Worm (Caenorhabditis elegans) whole organism, early embryonic: ENCODE measurements around the gene zip-7.

Experiments used
- F13C5.2 ChIP-seq: sonication (generic microtip); optimal IDR thresholded peaks from 2 replicates; lab custom pipeline; 2017; ENCODE audit warnings: mild to moderate bottlenecking, missing genetic modification characterization, inconsistent platforms, missing compliant biosample characterization
- aly-1 ChIP-seq: sonication (generic microtip); optimal IDR thresholded peaks from 2 replicates; lab custom pipeline; 2016; ENCODE audit warnings: missing genetic modification characterization, missing compliant biosample characterization
- ama-1 ChIP-seq: fragments of 150-350 bp; optimal IDR thresholded peaks from 2 replicates; lab custom pipeline; 2014
- ceh-36 ChIP-seq: sonication (generic microtip); optimal IDR thresholded peaks from 2 replicates; lab custom pipeline; 2016; ENCODE audit warnings: missing genetic modification characterization, inconsistent platforms, missing compliant biosample characterization
- ets-7 ChIP-seq: sonication (generic microtip); optimal IDR thresholded peaks from 2 replicates; lab custom pipeline; 2016; ENCODE audit warnings: missing genotype, missing genetic modification characterization, missing compliant biosample characterization
- flt-1 ChIP-seq: fragments of 200-800 bp; sonication (Bioruptor generic); IDR thresholded peaks from 2 replicates; pipeline ENCODE4 v1.3.6; 2022; ENCODE audit warnings: missing genetic modification characterization, missing compliant biosample characterization
- hmg-4 ChIP-seq: fragments of 200-800 bp; sonication (Bioruptor generic); optimal IDR thresholded peaks from 2 replicates; lab custom pipeline; 2018; ENCODE audit warnings: mild to moderate bottlenecking, missing genetic modification characterization, missing compliant biosample characterization
- hnd-1 ChIP-seq: sonication (generic microtip); optimal IDR thresholded peaks from 2 replicates; lab custom pipeline; 2016; ENCODE audit warnings: missing genetic modification characterization, missing compliant biosample characterization
- pes-1 ChIP-seq: fragments of 200-800 bp; sonication (Bioruptor generic); IDR thresholded peaks from 2 replicates; pipeline ENCODE4 v1.3.6; 2022; ENCODE audit warnings: missing genetic modification reagents, missing genetic modification characterization, missing compliant biosample characterization
- scrt-1 ChIP-seq: fragments of 200-800 bp; sonication (Bioruptor generic); IDR thresholded peaks from 2 replicates; pipeline ENCODE4 v1.3.6; 2022; ENCODE audit warnings: missing genetic modification characterization, missing compliant biosample characterization
- sea-1 ChIP-seq: fragments of 200-800 bp; sonication (Bioruptor generic); conservative IDR thresholded peaks from 2 replicates; pipeline ENCODE4 v1.3.6; 2022; ENCODE audit warnings: missing genetic modification characterization, missing compliant biosample characterization
- tbx-11 ChIP-seq: fragments of 200-800 bp; sonication (Bioruptor generic); IDR thresholded peaks from 2 replicates; pipeline ENCODE4 v1.3.6; 2022; ENCODE audit warnings: missing genetic modification characterization, missing compliant biosample characterization
- tbx-37 ChIP-seq: fragments of 200-800 bp; sonication (Bioruptor generic); conservative IDR thresholded peaks from 2 replicates; pipeline ENCODE4 v1.3.6; 2022; ENCODE audit warnings: missing genetic modification reagents, missing genetic modification characterization, missing compliant biosample characterization
- tra-4 ChIP-seq: sonication (generic microtip); optimal IDR thresholded peaks from 2 replicates; lab custom pipeline; 2017; ENCODE audit warnings: missing genetic modification characterization, missing compliant biosample characterization

- TF ChIP-seq ama-1 (lab: Kevin White, UChicago) (no peak), tbx-11 (GFP tag; lab: Robert Waterston, UW) (no peak), tbx-37 (GFP tag; lab: Robert Waterston, UW) (no peak), hnd-1 (tag; lab: Kevin White, UChicago) (no peak), flt-1 (GFP tag; lab: Robert Waterston, UW) (no peak), sea-1 (GFP tag; lab: Robert Waterston, UW) (no peak), pes-1 (GFP tag; lab: Robert Waterston, UW) (no peak), scrt-1 (GFP tag; lab: Robert Waterston, UW) (no peak), aly-1 (tag; lab: Kevin White, UChicago) (no peak), hmg-4 (GFP tag; lab: Kevin White, UChicago) (no peak), ets-7 (tag; lab: Kevin White, UChicago) (no peak), tra-4 (tag; lab: Kevin White, UChicago) (no peak), ceh-36 (tag; lab: Kevin White, UChicago) (no peak), F13C5.2 (tag; lab: Kevin White, UChicago) (no peak)
These were observed 3.1 kb downstream of the zip-7 start for ce11 chrIV:16502387-16502786.
